Worm (Caenorhabditis elegans) whole organism, late embryonic: ENCODE data around the gene mab-23.

Experiments
- C08G9.2 ChIP-seq: sonication (generic microtip); optimal IDR thresholded peaks from 2 replicates; lab custom pipeline; 2016; ENCODE audit warnings: mild to moderate bottlenecking, missing genetic modification characterization, moderate library complexity, missing compliant biosample characterization
- C38D4.7 ChIP-seq: fragments of 200-800 bp; sonication (Bioruptor generic); optimal IDR thresholded peaks from 2 replicates; lab custom pipeline; 2018; ENCODE audit warnings: mild to moderate bottlenecking, missing genetic modification characterization, moderate library complexity, missing compliant biosample characterization
- K09A11.1 ChIP-seq: sonication (generic microtip); optimal IDR thresholded peaks from 2 replicates; lab custom pipeline; 2017; ENCODE audit warnings: antibody characterized with exemption, mild to moderate bottlenecking, missing genetic modification characterization, missing compliant biosample characterization; ENCODE audit not compliant: insufficient read depth
- Y22D7AL.16 ChIP-seq: sonication (generic microtip); optimal IDR thresholded peaks from 2 replicates; lab custom pipeline; 2016; ENCODE audit warnings: missing genetic modification characterization, missing compliant biosample characterization
- ahr-1 ChIP-seq: sonication (generic microtip); optimal IDR thresholded peaks from 2 replicates; lab custom pipeline; 2016; ENCODE audit warnings: missing genetic modification characterization, missing compliant biosample characterization
- ama-1 ChIP-seq: fragments of 150-350 bp; optimal IDR thresholded peaks from 2 replicates; lab custom pipeline; 2014
- ceh-14 ChIP-seq: sonication (generic microtip); optimal IDR thresholded peaks from 2 replicates; lab custom pipeline; 2016; ENCODE audit warnings: missing genotype, missing genetic modification characterization, missing compliant biosample characterization
- ceh-18 ChIP-seq: sonication (generic microtip); optimal IDR thresholded peaks from 2 replicates; lab custom pipeline; 2016; ENCODE audit warnings: missing genetic modification characterization, missing compliant biosample characterization
- ceh-2 ChIP-seq: sonication (generic microtip); optimal IDR thresholded peaks from 2 replicates; lab custom pipeline; 2016; ENCODE audit warnings: missing genotype, missing genetic modification characterization, missing compliant biosample characterization
- ceh-31 ChIP-seq: sonication (generic microtip); optimal IDR thresholded peaks from 2 replicates; lab custom pipeline; 2016; ENCODE audit warnings: missing genetic modification characterization, missing compliant biosample characterization
- ceh-34 ChIP-seq: sonication (generic microtip); optimal IDR thresholded peaks from 2 replicates; lab custom pipeline; 2016; ENCODE audit warnings: mild to moderate bottlenecking, missing genetic modification characterization, missing compliant biosample characterization
- ceh-45 ChIP-seq: fragments of 200-800 bp; sonication (Bioruptor generic); IDR thresholded peaks from 2 replicates; pipeline ENCODE4 v1.3.6; 2022; ENCODE audit warnings: missing genetic modification reagents, missing genetic modification characterization, missing compliant biosample characterization
- dve-1 ChIP-seq: sonication (generic microtip); optimal IDR thresholded peaks from 2 replicates; lab custom pipeline; 2017; ENCODE audit warnings: antibody characterized with exemption, mild to moderate bottlenecking, missing genetic modification characterization, missing compliant biosample characterization
- elt-4 ChIP-seq: sonication (generic microtip); optimal IDR thresholded peaks from 2 replicates; lab custom pipeline; 2016; ENCODE audit warnings: missing genetic modification characterization, missing compliant biosample characterization
- eyg-1 ChIP-seq: sonication (generic microtip); optimal IDR thresholded peaks from 2 replicates; lab custom pipeline; 2016; ENCODE audit warnings: missing genotype, missing genetic modification characterization, missing compliant biosample characterization
- fax-1 ChIP-seq: sonication (generic microtip); optimal IDR thresholded peaks from 2 replicates; lab custom pipeline; 2016; ENCODE audit warnings: missing genotype, missing genetic modification characterization, missing compliant biosample characterization
- fkh-10 ChIP-seq: fragments of 150-350 bp; optimal IDR thresholded peaks from 2 replicates; lab custom pipeline; 2014; ENCODE audit warnings: missing biosample characterization, missing genetic modification reagents, missing genetic modification characterization
- hlh-30 ChIP-seq: sonication (generic microtip); optimal IDR thresholded peaks from 2 replicates; lab custom pipeline; 2017; ENCODE audit warnings: antibody characterized with exemption, missing genetic modification characterization, missing compliant biosample characterization; ENCODE audit not compliant: insufficient read depth
- hlh-6 ChIP-seq: sonication (generic microtip); optimal IDR thresholded peaks from 2 replicates; lab custom pipeline; 2016; ENCODE audit warnings: missing genotype, missing genetic modification characterization, missing compliant biosample characterization
- hlh-8 ChIP-seq: sonication (generic microtip); optimal IDR thresholded peaks from 2 replicates; lab custom pipeline; 2016; ENCODE audit warnings: missing genotype, missing genetic modification characterization, missing compliant biosample characterization
- madf-2 ChIP-seq: sonication (generic microtip); optimal IDR thresholded peaks from 2 replicates; lab custom pipeline; 2017; ENCODE audit warnings: missing genetic modification characterization, missing compliant biosample characterization
- nhr-11 ChIP-seq: fragments of 150-350 bp; optimal IDR thresholded peaks from 2 replicates; lab custom pipeline; 2014; ENCODE audit warnings: missing biosample characterization, missing genetic modification characterization
- odd-2 ChIP-seq: sonication (generic microtip); optimal IDR thresholded peaks from 2 replicates; lab custom pipeline; 2017; ENCODE audit warnings: antibody characterized with exemption, mild to moderate bottlenecking, missing genetic modification characterization, missing compliant biosample characterization
- pag-3 ChIP-seq: sonication (generic microtip); optimal IDR thresholded peaks from 2 replicates; lab custom pipeline; 2016; ENCODE audit warnings: missing compliant biosample characterization, missing genetic modification characterization, borderline replicate concordance
- pha-4 ChIP-seq: fragments of 150-350 bp; optimal IDR thresholded peaks from 2 replicates; lab custom pipeline; 2018; ENCODE audit warnings: missing biosample characterization, missing genetic modification reagents, missing genetic modification characterization
- ref-2 ChIP-seq: sonication (generic microtip); optimal IDR thresholded peaks from 2 replicates; lab custom pipeline; 2016; ENCODE audit warnings: missing genetic modification characterization, missing compliant biosample characterization
- rnt-1 ChIP-seq: sonication (generic microtip); optimal IDR thresholded peaks from 2 replicates; lab custom pipeline; 2016; ENCODE audit warnings: missing genetic modification characterization, missing compliant biosample characterization
- sdc-2 ChIP-seq: sonication (generic microtip); optimal IDR thresholded peaks from 2 replicates; lab custom pipeline; 2016; ENCODE audit warnings: missing genotype, missing genetic modification characterization, missing compliant biosample characterization
- sox-4 ChIP-seq: sonication (generic microtip); optimal IDR thresholded peaks from 2 replicates; lab custom pipeline; 2017; ENCODE audit warnings: mild to moderate bottlenecking, missing genetic modification characterization, inconsistent platforms, missing compliant biosample characterization
- syd-9 ChIP-seq: sonication (generic microtip); optimal IDR thresholded peaks from 2 replicates; lab custom pipeline; 2016; ENCODE audit warnings: mild to moderate bottlenecking, missing genetic modification characterization, moderate library complexity, missing compliant biosample characterization
- tbx-2 ChIP-seq: sonication (generic microtip); optimal IDR thresholded peaks from 2 replicates; lab custom pipeline; 2016; ENCODE audit warnings: missing genetic modification characterization, missing compliant biosample characterization
- unc-3 ChIP-seq, 2 experiments: fragments of 200-800 bp in 1 of 2; sonication (Bioruptor generic) in 1 of 2; sonication (generic microtip) in 1 of 2; conservative IDR thresholded peaks in 1 of 2; optimal IDR thresholded peaks in 1 of 2; 2 replicates each; pipeline versions ENCODE4 v1.3.6 to Lab custom; 2016 to 2022; ENCODE audit warnings: missing compliant biosample characterization in 2 of 2, missing genetic modification characterization in 2 of 2, missing genetic modification reagents in 1 of 2
- unc-42 ChIP-seq: sonication (generic microtip); optimal IDR thresholded peaks from 2 replicates; lab custom pipeline; 2016; ENCODE audit warnings: missing genotype, missing genetic modification characterization, missing compliant biosample characterization
- ztf-16 ChIP-seq: sonication (generic microtip); optimal IDR thresholded peaks from 2 replicates; lab custom pipeline; 2017; ENCODE audit warnings: missing genetic modification characterization, missing compliant biosample characterization

mab-23 gene

DNA sequence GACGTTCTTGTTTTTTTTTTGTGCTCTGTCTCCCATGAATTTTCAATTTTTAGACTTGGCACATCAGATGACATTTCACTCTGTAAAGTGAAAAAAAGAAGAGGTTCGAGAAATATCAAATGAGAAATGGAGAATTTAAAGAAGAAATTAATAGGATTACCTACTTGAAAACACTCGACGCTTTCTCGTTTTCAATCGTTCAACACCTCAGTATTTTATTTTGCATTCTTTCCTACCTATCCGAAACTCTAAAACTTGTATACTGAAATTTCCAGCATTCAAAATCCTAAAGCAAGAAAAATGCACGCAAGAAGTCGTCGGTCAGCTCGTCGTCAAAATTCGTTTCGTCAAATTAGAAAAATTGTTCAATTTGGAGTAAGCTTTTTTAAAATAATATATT is 2.9 kb downstream of the mab-23 start, which contains the start of gene kvs-2:
TSS of gene kvs-2 (plus strand) at position 301 of the 400 bp plus-strand sequence.
- TF ChIP-seq sox-4 (tag; lab: Kevin White, UChicago) (no peak), hlh-30 (no peak), ahr-1 (tag; lab: Kevin White, UChicago) (no peak), pag-3 (tag; lab: Kevin White, UChicago) (no peak), ama-1 (lab: Kevin White, UChicago) (no peak), ceh-2 (no peak), ceh-31 (no peak), eyg-1 (no peak), madf-2 (tag; lab: Kevin White, UChicago) (no peak), ceh-14 (tag; lab: Kevin White, UChicago) (no peak), sdc-2 (tag; lab: Kevin White, UChicago) (no peak), pha-4 (no peak)

- TF ChIP-seq syd-9 (tag; lab: Kevin White, UChicago) (no peak), unc-42 (peak; percentile 52), ceh-31 (no peak), odd-2 (tag; lab: Kevin White, UChicago) (no peak)
Measured at ce11 chrV:10640977-10641376, 8.1 kb downstream of the mab-23 start.

DNA sequence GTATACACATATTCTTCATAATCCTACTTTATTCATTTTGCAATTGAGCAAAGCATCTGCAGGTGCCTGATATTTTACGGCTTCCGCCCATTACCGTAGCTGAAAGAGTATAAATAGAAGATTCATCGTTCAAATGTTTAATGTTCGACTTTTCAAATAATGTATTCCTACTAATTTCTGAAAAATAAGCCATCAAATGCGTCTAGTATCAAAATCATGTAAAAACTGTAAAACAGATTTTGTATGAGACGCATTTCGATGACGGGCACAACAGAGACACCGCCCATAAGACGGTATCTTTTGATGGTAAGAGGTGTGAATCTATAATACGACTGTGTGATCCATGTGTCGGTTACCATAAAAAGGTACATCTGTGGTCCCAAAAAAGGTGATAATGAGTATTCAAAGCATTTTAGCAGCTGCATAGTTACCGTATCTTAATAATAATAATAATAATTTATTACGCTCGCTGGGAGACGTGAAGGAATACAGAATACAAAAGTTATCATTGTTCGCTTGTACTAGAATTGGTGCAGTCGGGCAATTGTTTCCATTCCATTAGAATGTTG is 14.3 kb downstream of the mab-23 start, which contains the start of the genes C32C4.3 and C32C4.16:
TSS of gene C32C4.3 (minus strand) at position 101 of the 569 bp plus-strand sequence.
TSS of gene C32C4.16 (plus strand) at position 519 of the 569 bp plus-strand sequence.
- TF ChIP-seq hlh-6 (tag; lab: Kevin White, UChicago) (no peak), fax-1 (tag; lab: Kevin White, UChicago) (no peak), ceh-34 (tag; lab: Kevin White, UChicago) (no peak)

DNA sequence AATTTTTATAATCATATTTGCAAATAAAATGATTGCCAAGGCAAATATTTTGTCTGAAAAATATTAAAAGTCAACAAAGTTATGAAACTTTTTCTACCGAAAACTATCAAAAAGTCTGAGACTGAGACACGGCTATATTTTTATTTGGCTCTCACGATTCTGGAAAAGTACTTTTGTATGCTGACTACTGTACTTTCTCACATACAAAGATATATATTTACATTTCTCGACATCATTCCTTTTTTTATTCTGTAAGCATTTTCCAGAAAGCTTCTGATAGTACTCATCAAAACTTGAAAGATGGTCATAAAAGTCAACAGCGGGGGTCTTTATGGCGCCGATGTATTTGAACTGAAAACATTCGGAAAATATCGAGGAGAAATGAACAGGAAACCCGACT is 15.3 kb downstream of the mab-23 start, which contains the start of gene aqp-6:
TSS of gene aqp-6 (plus strand) at position 301 of the 400 bp plus-strand sequence.
- TF ChIP-seq ref-2 (tag; lab: Kevin White, UChicago) = no peak
- TF ChIP-seq unc-3 (GFP tag; conservative IDR thresholded peaks at IDR 0.05; lab: Robert Waterston, UW) = no peak
- no peak for TF ChIP-seq unc-3 (tag; optimal IDR thresholded peaks at IDR 0.05; lab: Kevin White, UChicago)
- no peak for TF ChIP-seq sox-4 (tag; lab: Kevin White, UChicago)
- no peak for TF ChIP-seq tbx-2 (tag; lab: Kevin White, UChicago)
- TF ChIP-seq C08G9.2 = no peak
- no peak for TF ChIP-seq ama-1 (lab: Kevin White, UChicago)
- TF ChIP-seq elt-4 = no peak
- no peak for TF ChIP-seq ztf-16 (tag; lab: Kevin White, UChicago)
- TF ChIP-seq odd-2 (tag; lab: Kevin White, UChicago) = no peak
- no peak for TF ChIP-seq hlh-6 (tag; lab: Kevin White, UChicago)
- no peak for TF ChIP-seq K09A11.1
- TF ChIP-seq ceh-34 (tag; lab: Kevin White, UChicago) = no peak
- no peak for TF ChIP-seq dve-1 (tag; lab: Kevin White, UChicago)
- TF ChIP-seq, all 69 proteins: peak for 0

ce11 chrV:10654165-10654564 is 21.3 kb downstream of the mab-23 start, which contains the start of gene ugt-35:
TSS of gene ugt-35 (minus strand) at chrV:10654265.
- TF ChIP-seq unc-42 (no peak), dve-1 (tag; lab: Kevin White, UChicago) (no peak), ceh-14 (tag; lab: Kevin White, UChicago) (no peak), Y22D7AL.16 (tag; lab: Kevin White, UChicago) (no peak), ceh-18 (tag; lab: Kevin White, UChicago) (no peak), tbx-2 (tag; lab: Kevin White, UChicago) (no peak), C38D4.7 (GFP tag; lab: Kevin White, UChicago) (no peak), eyg-1 (no peak), ref-2 (tag; lab: Kevin White, UChicago) (no peak), hlh-8 (no peak), nhr-11 (no peak), rnt-1 (no peak), fkh-10 (GFP tag; lab: Kevin White, UChicago) (no peak), ceh-45 (GFP tag; lab: Robert Waterston, UW) (no peak)
